Fruit fly (Drosophila melanogaster): ENCODE measurements around the gene tgy.

The tgy gene

DNA sequence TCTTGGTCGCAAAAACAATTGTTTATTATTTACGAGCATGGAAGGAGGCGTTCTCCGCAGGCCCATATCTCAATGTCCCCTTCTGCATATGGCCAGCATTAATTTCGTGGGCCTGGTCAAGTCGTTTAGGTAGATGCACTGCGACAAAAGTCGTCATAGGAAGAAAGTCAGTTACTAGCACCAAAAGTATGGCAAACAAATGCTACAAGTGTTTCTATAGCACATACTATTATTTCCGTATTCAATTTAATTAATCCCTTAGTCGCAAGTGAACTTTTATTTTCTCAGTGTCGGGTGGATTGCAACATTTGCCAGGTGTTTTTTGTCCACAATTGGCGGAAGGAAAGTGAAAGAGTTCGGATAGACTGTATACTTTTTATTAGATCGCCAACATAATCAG lies 45.8 kb upstream of the tgy start (continued):
- TF ChIP-seq cyc (GFP tag; optimal IDR thresholded peaks at IDR 0.05) (peak; percentile 13), CG6854 (GFP tag; optimal IDR thresholded peaks at IDR 0.05) (no peak), CG11294 (GFP tag; IDR thresholded peaks at IDR 0.05) (0 out of 2 replicates have a peak, but pooled peaks have one; percentile 13), CG1621 (tag; optimal IDR thresholded peaks at IDR 0.05) (peak; percentile 54), Sox15 (GFP tag; optimal IDR thresholded peaks at IDR 0.05) (no peak), svp (GFP tag) (no peak), Ets21C (GFP tag; optimal IDR thresholded peaks at IDR 0.05) (no peak), CG11902 (GFP tag; optimal IDR thresholded peaks at IDR 0.05) (no peak), pdm3 (GFP tag; optimal IDR thresholded peaks at IDR 0.05) (peak; percentile 60), dac (GFP tag; optimal IDR thresholded peaks at IDR 0.05) (no peak), topi (GFP tag; optimal IDR thresholded peaks at IDR 0.05) (peak; percentile 32), Eip75B (GFP tag; optimal IDR thresholded peaks at IDR 0.05) (peak; percentile 35), CG8319 (GFP tag; optimal IDR thresholded peaks at IDR 0.05) (no peak), CG10669 (GFP tag; optimal IDR thresholded peaks at IDR 0.05) (peak; percentile 62), achi (GFP tag; optimal IDR thresholded peaks at IDR 0.05) (peak; percentile 58), Lpt (GFP tag; optimal IDR thresholded peaks at IDR 0.05) (peak; percentile 41), Ets96B (tag; optimal IDR thresholded peaks at IDR 0.05) (peak; percentile 57), CG9139 (GFP tag; optimal IDR thresholded peaks at IDR 0.05) (no peak), dsx (GFP tag; optimal IDR thresholded peaks at IDR 0.05; ENCODE audit: poor library complexity, severe bottlenecking) (peak; percentile 62), vri (GFP tag; optimal IDR thresholded peaks at IDR 0.05) (no peak), CG7368 (GFP tag; optimal IDR thresholded peaks at IDR 0.05) (no peak), Hr38 (GFP tag; optimal IDR thresholded peaks at IDR 0.05) (no peak), Sox14 (GFP tag; optimal IDR thresholded peaks at IDR 0.05) (peak; percentile 39), Blimp-1 (GFP tag; optimal IDR thresholded peaks at IDR 0.05) (no peak), CG8632 (GFP tag; optimal IDR thresholded peaks at IDR 0.05) (no peak), fkh (GFP tag; optimal IDR thresholded peaks at IDR 0.05) (no peak), CG8119 (GFP tag; IDR thresholded peaks at IDR 0.05) (peak; percentile 62; the same call in 2 of the 3 replicates), ss (GFP tag; optimal IDR thresholded peaks at IDR 0.05) (peak; percentile 39), Smox (GFP tag; optimal IDR thresholded peaks at IDR 0.05) (no peak), lz (GFP tag; optimal IDR thresholded peaks at IDR 0.05) (peak; percentile 16), Eip93F (GFP tag; optimal IDR thresholded peaks at IDR 0.05) (no peak), CG16779 (tag; optimal IDR thresholded peaks at IDR 0.05) (no peak), CG10631 (GFP tag; optimal IDR thresholded peaks at IDR 0.05) (peak; percentile 46), spab (GFP tag; optimal IDR thresholded peaks at IDR 0.05) (peak; percentile 49), OdsH (GFP tag; optimal IDR thresholded peaks at IDR 0.05) (peak; percentile 48)

DNA sequence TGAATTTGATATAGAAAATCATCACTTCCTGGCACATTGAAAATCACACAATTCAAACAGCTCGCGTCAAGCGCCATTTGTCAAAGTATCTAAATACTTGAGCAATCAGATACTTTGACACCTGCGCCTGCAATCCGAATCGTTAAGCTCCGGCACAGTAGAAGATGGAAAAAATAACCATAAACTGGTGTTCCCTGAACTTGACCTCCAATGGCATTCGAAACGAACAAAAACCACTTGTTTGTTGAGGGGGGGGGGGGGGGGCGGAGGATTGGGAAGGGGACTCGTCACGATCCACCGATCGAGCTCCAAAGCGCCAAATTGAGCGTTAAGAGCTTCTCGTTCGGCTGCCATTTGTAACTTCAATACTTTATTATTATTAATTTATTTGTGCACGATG lies 44.8 kb upstream of the tgy start:
- no peak for TF ChIP-seq fd59A (GFP tag; optimal IDR thresholded peaks at IDR 0.05)
- TF ChIP-seq cyc (GFP tag; optimal IDR thresholded peaks at IDR 0.05), result no peak
- no peak for TF ChIP-seq CG11762 (GFP tag; optimal IDR thresholded peaks at IDR 0.05; ENCODE audit: insufficient read depth)
- no peak for TF ChIP-seq CG6276 (GFP tag; optimal IDR thresholded peaks at IDR 0.05)
- no peak for TF ChIP-seq CG3919 (GFP tag; optimal IDR thresholded peaks at IDR 0.05)
- TF ChIP-seq CG31627 (GFP tag; optimal IDR thresholded peaks at IDR 0.05), result no peak
- TF ChIP-seq Ets21C (GFP tag; optimal IDR thresholded peaks at IDR 0.05), result no peak

DNA sequence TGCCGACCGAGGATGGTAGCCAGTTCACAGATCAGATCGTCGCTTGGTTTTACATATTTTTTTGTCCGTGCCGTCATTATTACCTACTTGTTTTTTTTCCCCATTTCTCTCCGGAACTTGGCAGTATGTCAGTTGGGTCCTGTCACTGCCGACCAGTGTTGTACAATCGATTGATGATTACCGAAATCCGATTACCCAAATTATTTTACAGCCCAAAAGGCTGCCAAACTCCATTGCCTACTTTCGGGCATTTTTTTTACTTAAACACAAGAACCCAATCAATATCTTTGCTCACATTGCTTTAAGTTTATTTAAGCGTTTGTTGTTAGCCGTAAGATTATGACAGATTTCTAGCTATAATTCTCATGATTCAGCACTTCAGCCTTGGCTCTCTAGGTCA lies 43.7 kb upstream of the tgy start, which contains the start of gene Inx5:
Inx5 (minus strand) TSS at position 93 of the 400 bp plus-strand sequence.
- TF ChIP-seq Ets96B (tag; optimal IDR thresholded peaks at IDR 0.05) (no peak), CG3032 (tag; optimal IDR thresholded peaks at IDR 0.05) (no peak), acj6 (GFP tag; optimal IDR thresholded peaks at IDR 0.05) (no peak), CG4318 (GFP tag; optimal IDR thresholded peaks at IDR 0.05) (no peak), achi (GFP tag; optimal IDR thresholded peaks at IDR 0.05) (no peak), CG34406 (GFP tag; optimal IDR thresholded peaks at IDR 0.05) (no peak), Eip75B (GFP tag; optimal IDR thresholded peaks at IDR 0.05) (no peak), Hr39 (GFP tag; optimal IDR thresholded peaks at IDR 0.05) (no peak), fd85E (GFP tag; optimal IDR thresholded peaks at IDR 0.05) (no peak), vri (GFP tag; optimal IDR thresholded peaks at IDR 0.05) (no peak), pdm3 (GFP tag; optimal IDR thresholded peaks at IDR 0.05) (no peak), topi (GFP tag; optimal IDR thresholded peaks at IDR 0.05) (no peak), CG32006 (GFP tag; optimal IDR thresholded peaks at IDR 0.05) (no peak)
